Fruit fly (Drosophila melanogaster): Measurements from ENCODE around the gene Atg16.

DNA sequence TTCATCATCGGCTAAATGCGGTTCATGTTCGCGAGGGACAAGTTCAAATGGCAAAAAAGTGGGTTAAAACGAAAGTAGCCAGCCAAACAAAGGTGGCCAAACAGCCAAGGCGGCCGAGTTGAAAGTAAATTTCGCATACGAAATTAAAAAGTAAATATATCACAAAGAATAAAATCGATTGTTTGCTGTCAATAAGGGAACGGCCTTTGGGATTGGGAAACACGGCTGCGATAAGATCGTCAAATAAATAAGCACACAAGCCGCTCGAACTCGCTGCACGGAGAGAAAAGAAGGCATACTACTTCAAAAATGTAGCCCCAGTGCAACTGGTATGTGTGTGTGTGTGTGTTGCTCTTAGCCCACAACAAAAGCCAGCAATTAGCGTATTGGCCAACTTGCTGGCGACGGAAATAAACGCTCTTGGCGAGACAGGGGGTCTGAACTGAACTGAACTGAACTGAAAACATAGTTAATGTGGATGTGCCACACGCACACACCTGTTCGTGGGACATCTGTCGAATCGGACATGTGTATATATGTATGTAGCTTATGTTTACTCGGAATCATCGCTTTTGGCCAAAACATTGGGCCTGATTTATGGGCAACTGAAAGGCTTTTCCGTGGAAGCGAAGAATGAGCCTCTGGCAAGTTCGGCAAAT is 46.9 kb downstream of the Atg16 start:
- TF ChIP-seq Smox (GFP tag; optimal IDR thresholded peaks at IDR 0.05), result no peak
- no peak for TF ChIP-seq CG16779 (tag; optimal IDR thresholded peaks at IDR 0.05)
- TF ChIP-seq Hr38 (GFP tag; optimal IDR thresholded peaks at IDR 0.05), result no peak
- TF ChIP-seq OdsH (GFP tag; optimal IDR thresholded peaks at IDR 0.05), result no peak
